Fruit fly (Drosophila melanogaster) whole organism, adult: ENCODE measurements around the gene Calr.

Experiments used
- CG12768 ChIP-seq: fragments of 200-800 bp; sonication (Bioruptor generic); optimal IDR thresholded peaks from 2 replicates; lab custom pipeline; 2017; ENCODE audit warnings: missing biosample characterization, missing genetic modification characterization, mild to moderate bottlenecking, moderate library complexity, missing genetic modification reagents
- CG14711 ChIP-seq: fragments of 200-800 bp; sonication (Bioruptor generic); optimal IDR thresholded peaks from 2 replicates; lab custom pipeline; 2018; ENCODE audit warnings: missing biosample characterization, mild to moderate bottlenecking, missing genetic modification characterization, moderate library complexity
- CG7101 ChIP-seq: fragments of 200-800 bp; sonication (Bioruptor generic); optimal IDR thresholded peaks from 2 replicates; lab custom pipeline; 2018; ENCODE audit warnings: missing biosample characterization, mild to moderate bottlenecking, missing genetic modification characterization, moderate library complexity
- Crg-1 ChIP-seq: fragments of 200-800 bp; sonication (Bioruptor generic); optimal IDR thresholded peaks from 2 replicates; lab custom pipeline; 2016; ENCODE audit warnings: missing biosample characterization, missing genetic modification characterization
- Mnt ChIP-seq: fragments of 200-800 bp; sonication (Bioruptor generic); optimal IDR thresholded peaks from 2 replicates; lab custom pipeline; 2016; ENCODE audit warnings: missing biosample characterization, mild to moderate bottlenecking, missing genetic modification characterization
- cic ChIP-seq: fragments of 200-800 bp; sonication (Bioruptor generic); optimal IDR thresholded peaks from 2 replicates; lab custom pipeline; 2017; ENCODE audit warnings: missing biosample characterization, mild to moderate bottlenecking, missing genetic modification characterization, moderate library complexity
- cnc ChIP-seq, 2 experiments: fragments of >200 bp; optimal IDR thresholded peaks; 2 replicates each; lab custom pipeline; 2017
- ovo ChIP-seq: fragments of 200-800 bp; sonication (Bioruptor generic); optimal IDR thresholded peaks from 2 replicates; lab custom pipeline; 2016; ENCODE audit warnings: missing biosample characterization, missing genetic modification characterization
- toe ChIP-seq: fragments of 200-800 bp; sonication (Bioruptor generic); optimal IDR thresholded peaks from 2 replicates; lab custom pipeline; 2016; ENCODE audit warnings: missing biosample characterization, missing genetic modification characterization

dm6 chr3R:9679746-9680145, 49.1 kb upstream of the Calr start, which contains the start of gene nmdyn-D7:
- no peak for TF ChIP-seq CG7101 (tag; lab: Kevin White, UChicago)
- no peak for TF ChIP-seq Mnt (GFP tag; lab: Kevin White, UChicago)
- TF ChIP-seq cic (GFP tag; lab: Kevin White, UChicago): no peak
- TF ChIP-seq CG12768 (GFP tag; lab: Kevin White, UChicago): no peak
- TF ChIP-seq toe (GFP tag; lab: Kevin White, UChicago): no peak
- TF ChIP-seq ovo (GFP tag; lab: Kevin White, UChicago): no peak
- TF ChIP-seq CG14711: peak; percentile 89
- TF ChIP-seq cnc (optimal IDR thresholded peaks at IDR 0.05; lab: Kevin White, UChicago): no peak
- TF ChIP-seq Crg-1 (GFP tag; lab: Kevin White, UChicago): no peak
